Fruit fly (Drosophila melanogaster) whole organism, pupa: ENCODE measurements around the gene CG7872.

Source experiments
- CG15710 ChIP-seq: fragments of 200-800 bp; sonication (Bioruptor generic); optimal IDR thresholded peaks from 2 replicates; lab custom pipeline; 2018; ENCODE audit warnings: missing biosample characterization, mild to moderate bottlenecking, missing genetic modification characterization, moderate library complexity
- CG8301 ChIP-seq: fragments of 200-800 bp; sonication (Bioruptor generic); optimal IDR thresholded peaks from 2 replicates; lab custom pipeline; 2018; ENCODE audit warnings: missing biosample characterization, mild to moderate bottlenecking, missing genetic modification characterization
- CG9948 ChIP-seq: fragments of 200-800 bp; sonication (Bioruptor generic); optimal IDR thresholded peaks from 2 replicates; lab custom pipeline; 2018; ENCODE audit warnings: missing biosample characterization, mild to moderate bottlenecking, missing genetic modification characterization, moderate library complexity
- EcR ChIP-seq: fragments of 200-800 bp; sonication (Bioruptor generic); optimal IDR thresholded peaks from 3 replicates; lab custom pipeline; 2019; ENCODE audit warnings: missing biosample characterization, missing genetic modification characterization, mild to moderate bottlenecking, moderate library complexity, missing genetic modification reagents
- Pif1A ChIP-seq: fragments of 200-800 bp; sonication (Bioruptor generic); optimal IDR thresholded peaks from 3 replicates; lab custom pipeline; 2016; ENCODE audit warnings: missing biosample characterization, missing genetic modification characterization
- Pif1B ChIP-seq: fragments of 200-800 bp; sonication (Bioruptor generic); optimal IDR thresholded peaks from 3 replicates; lab custom pipeline; 2016; ENCODE audit warnings: missing biosample characterization, missing genetic modification characterization
- fd96Ca ChIP-seq: fragments of 200-800 bp; sonication (Bioruptor generic); IDR thresholded peaks from 3 replicates; pipeline ENCODE4 v1.3.6; 2022; ENCODE audit warnings: missing biosample characterization, missing genetic modification characterization
- rn ChIP-seq: fragments of 200-800 bp; sonication (Bioruptor generic); IDR thresholded peaks from 2 replicates; pipeline ENCODE4 v1.3.6; 2022; ENCODE audit warnings: missing biosample characterization, missing genetic modification characterization

dm6 chrX:15616532-15616931, 38.5 kb downstream of the CG7872 start:
- TF ChIP-seq CG9948 (tag; lab: Kevin White, UChicago) (no peak), fd96Ca (GFP tag; lab: Robert Waterston, UW) (no peak), EcR (GFP tag; lab: Kevin White, UChicago) (no peak), CG8301 (no peak), Pif1B (GFP tag; lab: Kevin White, UChicago) (no peak), Pif1A (GFP tag; lab: Kevin White, UChicago) (no peak), rn (GFP tag; lab: Robert Waterston, UW) (no peak), CG15710 (tag; lab: Kevin White, UChicago) (no peak)
